Fruit fly (Drosophila melanogaster) whole organism, embryonic: Measurements from ENCODE around the gene bin.

Experiments used
- Abd-B ChIP-seq: fragments of 200-800 bp; sonication (Bioruptor generic); optimal IDR thresholded peaks from 2 replicates; lab custom pipeline; 2018; ENCODE audit warnings: missing biosample characterization, mild to moderate bottlenecking, missing genetic modification characterization, moderate library complexity
- Aef1 ChIP-seq: fragments of 200-800 bp; sonication (Bioruptor generic); IDR thresholded peaks from 3 replicates; pipeline ENCODE4 v1.3.6; 2022; ENCODE audit warnings: missing biosample characterization, missing genetic modification characterization
- Asciz ChIP-seq: fragments of 200-800 bp; sonication (Bioruptor generic); optimal IDR thresholded peaks from 2 replicates; lab custom pipeline; 2017; ENCODE audit warnings: missing biosample characterization, mild to moderate bottlenecking, missing genetic modification characterization, missing genetic modification reagents
- CG11398 ChIP-seq: fragments of 200-800 bp; sonication (Bioruptor generic); optimal IDR thresholded peaks from 2 replicates; lab custom pipeline; 2016; ENCODE audit warnings: missing biosample characterization, missing genetic modification characterization
- CG1233 ChIP-seq: fragments of 200-800 bp; sonication (Bioruptor generic); optimal IDR thresholded peaks from 4 replicates; lab custom pipeline; 2018; ENCODE audit warnings: missing biosample characterization, mild to moderate bottlenecking, missing genetic modification characterization
- CG13123 ChIP-seq: fragments of 200-800 bp; sonication (Bioruptor generic); optimal IDR thresholded peaks from 2 replicates; lab custom pipeline; 2016; ENCODE audit warnings: missing biosample characterization, missing genetic modification characterization
- CG14050 ChIP-seq: fragments of 200-800 bp; sonication (Bioruptor generic); IDR thresholded peaks from 3 replicates; pipeline ENCODE4 v1.3.6; 2022; ENCODE audit warnings: missing biosample characterization, missing genetic modification characterization
- CG16813 ChIP-seq: fragments of 200-800 bp; sonication (Bioruptor generic); IDR thresholded peaks from 3 replicates; pipeline ENCODE4 v1.3.6; 2022; ENCODE audit warnings: missing biosample characterization, missing genetic modification characterization; ENCODE audit not compliant: partially characterized antibody
- CG16863 ChIP-seq: fragments of 200-800 bp; sonication (Bioruptor generic); optimal IDR thresholded peaks from 3 replicates; lab custom pipeline; 2016; ENCODE audit warnings: missing biosample characterization, missing genetic modification characterization
- CG17802 ChIP-seq: fragments of 200-800 bp; sonication (Bioruptor generic); optimal IDR thresholded peaks from 2 replicates; lab custom pipeline; 2018; ENCODE audit warnings: missing biosample characterization, mild to moderate bottlenecking, missing genetic modification characterization, moderate library complexity
- CG17912 ChIP-seq: fragments of 200-800 bp; sonication (Bioruptor generic); optimal IDR thresholded peaks from 2 replicates; lab custom pipeline; 2018; ENCODE audit warnings: missing biosample characterization, mild to moderate bottlenecking, missing genetic modification characterization
- CG30020 ChIP-seq: fragments of 200-800 bp; optimal IDR thresholded peaks from 2 replicates; lab custom pipeline; 2019; ENCODE audit warnings: missing biosample characterization, mild to moderate bottlenecking, missing genetic modification characterization, moderate library complexity
- CG3281 ChIP-seq: fragments of 200-800 bp; sonication (Bioruptor generic); optimal IDR thresholded peaks from 3 replicates; lab custom pipeline; 2017; ENCODE audit warnings: missing biosample characterization, mild to moderate bottlenecking, missing genetic modification characterization
- CG33213 ChIP-seq: fragments of 200-800 bp; sonication (Bioruptor generic); optimal IDR thresholded peaks from 3 replicates; lab custom pipeline; 2016; ENCODE audit warnings: missing biosample characterization, missing genetic modification characterization
- CG34422 ChIP-seq: fragments of 200-800 bp; sonication (Bioruptor generic); IDR thresholded peaks from 3 replicates; pipeline ENCODE4 v1.3.6; 2022; ENCODE audit warnings: missing biosample characterization, missing genetic modification characterization
- CG4424 ChIP-seq: fragments of 200-800 bp; sonication (Bioruptor generic); optimal IDR thresholded peaks from 3 replicates; lab custom pipeline; 2016; ENCODE audit warnings: missing biosample characterization, missing genetic modification characterization
- CG4730 ChIP-seq: fragments of 200-800 bp; sonication (Bioruptor generic); IDR thresholded peaks from 2 replicates; pipeline ENCODE4 v1.3.6; 2022; ENCODE audit warnings: missing biosample characterization, missing genetic modification characterization
- CG7372 ChIP-seq: fragments of 200-800 bp; sonication (Bioruptor generic); IDR thresholded peaks from 2 replicates; pipeline ENCODE4 v1.3.6; 2022; ENCODE audit warnings: missing biosample characterization, missing genetic modification characterization
- CG9817 ChIP-seq: fragments of 200-800 bp; sonication (Bioruptor generic); optimal IDR thresholded peaks from 2 replicates; lab custom pipeline; 2018; ENCODE audit warnings: missing biosample characterization, mild to moderate bottlenecking, missing genetic modification characterization, moderate library complexity
- Camta ChIP-seq: fragments of 200-800 bp; sonication (Bioruptor generic); optimal IDR thresholded peaks from 2 replicates; lab custom pipeline; 2016; ENCODE audit warnings: missing biosample characterization, missing genetic modification characterization
- CkIIα-i1 ChIP-seq: fragments of 200-800 bp; sonication (Bioruptor generic); IDR thresholded peaks from 2 replicates; pipeline ENCODE4 v1.3.6; 2022; ENCODE audit warnings: missing biosample characterization, missing genetic modification characterization
- Fer1 ChIP-seq: fragments of 200-800 bp; sonication (Bioruptor generic); optimal IDR thresholded peaks from 2 replicates; lab custom pipeline; 2017; ENCODE audit warnings: missing biosample characterization, mild to moderate bottlenecking, missing genetic modification characterization
- H15 ChIP-seq: fragments of 200-800 bp; sonication (Bioruptor generic); IDR thresholded peaks from 3 replicates; pipeline ENCODE4 v1.3.6; 2022; ENCODE audit warnings: missing biosample characterization, missing genetic modification characterization
- HLH3B ChIP-seq: fragments of 200-800 bp; sonication (Bioruptor generic); IDR thresholded peaks from 2 replicates; pipeline ENCODE4 v1.3.6; 2022; ENCODE audit warnings: missing biosample characterization, missing genetic modification characterization
- MBD-R2 ChIP-seq: fragments of 200-800 bp; sonication (Bioruptor generic); IDR thresholded peaks from 2 replicates; pipeline ENCODE4 v1.3.6; 2022; ENCODE audit warnings: missing biosample characterization, missing genetic modification characterization
- Six4 ChIP-seq: fragments of 200-800 bp; sonication (Bioruptor generic); optimal IDR thresholded peaks from 2 replicates; lab custom pipeline; 2016; ENCODE audit warnings: missing biosample characterization, missing genetic modification characterization
- Sox100B ChIP-seq: fragments of 200-800 bp; sonication (Bioruptor generic); optimal IDR thresholded peaks from 3 replicates; lab custom pipeline; 2018; ENCODE audit warnings: missing biosample characterization, mild to moderate bottlenecking, missing genetic modification characterization
- Ssrp ChIP-seq: fragments of 200-800 bp; sonication (Bioruptor generic); optimal IDR thresholded peaks from 2 replicates; lab custom pipeline; 2018; ENCODE audit warnings: missing biosample characterization, mild to moderate bottlenecking, missing genetic modification characterization, moderate library complexity
- Vsx1 ChIP-seq: fragments of 200-800 bp; sonication (Bioruptor generic); optimal IDR thresholded peaks from 2 replicates; lab custom pipeline; 2017; ENCODE audit warnings: missing biosample characterization, mild to moderate bottlenecking, missing genetic modification characterization, missing genetic modification reagents
- YL-1 ChIP-seq: fragments of 200-800 bp; sonication (Bioruptor generic); optimal IDR thresholded peaks from 3 replicates; lab custom pipeline; 2017; ENCODE audit warnings: missing biosample characterization, mild to moderate bottlenecking, missing genetic modification characterization
- ap ChIP-seq: fragments of 200-800 bp; sonication (Bioruptor generic); IDR thresholded peaks from 2 replicates; pipeline ENCODE4 v1.3.6; 2022; ENCODE audit warnings: missing biosample characterization, missing genetic modification characterization
- ash1 ChIP-seq: fragments of 200-800 bp; sonication (Bioruptor generic); optimal IDR thresholded peaks from 2 replicates; lab custom pipeline; 2018; ENCODE audit warnings: missing biosample characterization, mild to moderate bottlenecking, missing genetic modification characterization
- bab2 ChIP-seq: fragments of 200-800 bp; sonication (Bioruptor generic); optimal IDR thresholded peaks from 2 replicates; lab custom pipeline; 2016; ENCODE audit warnings: missing biosample characterization, missing genetic modification characterization
- cwo ChIP-seq: fragments of 200-800 bp; sonication (Bioruptor generic); optimal IDR thresholded peaks from 3 replicates; lab custom pipeline; 2017; ENCODE audit warnings: missing biosample characterization, missing genetic modification characterization, mild to moderate bottlenecking, moderate library complexity, missing genetic modification reagents
- da ChIP-seq: fragments of 200-800 bp; sonication (Bioruptor generic); optimal IDR thresholded peaks from 2 replicates; lab custom pipeline; 2016; ENCODE audit warnings: missing biosample characterization, missing genetic modification characterization
- danr ChIP-seq: fragments of 200-800 bp; sonication (Bioruptor generic); IDR thresholded peaks from 2 replicates; pipeline ENCODE4 v1.3.6; 2022; ENCODE audit warnings: missing biosample characterization, missing genetic modification characterization
- dm ChIP-seq: fragments of 200-800 bp; sonication (Bioruptor generic); optimal IDR thresholded peaks from 3 replicates; lab custom pipeline; 2016; ENCODE audit warnings: missing biosample characterization, missing genetic modification characterization
- emc ChIP-seq: fragments of 200-800 bp; sonication (Bioruptor generic); optimal IDR thresholded peaks from 2 replicates; lab custom pipeline; 2016; ENCODE audit warnings: missing biosample characterization, missing genetic modification characterization
- gt ChIP-seq: fragments of 200-800 bp; sonication (Bioruptor generic); IDR thresholded peaks from 2 replicates; pipeline ENCODE4 v1.3.6; 2022; ENCODE audit warnings: missing biosample characterization, missing genetic modification characterization
- insv ChIP-seq, 2 experiments: fragments of 200-800 bp; sonication (Bioruptor generic); optimal IDR thresholded peaks; 3 replicates each; lab custom pipeline; 2016 to 2018; ENCODE audit warnings: missing biosample characterization in 2 of 2, missing genetic modification characterization in 2 of 2
- kah ChIP-seq: fragments of 200-800 bp; sonication (Bioruptor generic); optimal IDR thresholded peaks from 2 replicates; lab custom pipeline; 2018; ENCODE audit warnings: missing biosample characterization, mild to moderate bottlenecking, missing genetic modification characterization
- nau ChIP-seq: fragments of 200-800 bp; sonication (Bioruptor generic); optimal IDR thresholded peaks from 3 replicates; lab custom pipeline; 2017; ENCODE audit warnings: missing biosample characterization, mild to moderate bottlenecking, missing genetic modification characterization, missing genetic modification reagents
- nmo ChIP-seq: fragments of 200-800 bp; sonication (Bioruptor generic); optimal IDR thresholded peaks from 2 replicates; lab custom pipeline; 2018; ENCODE audit warnings: missing biosample characterization, mild to moderate bottlenecking, missing genetic modification characterization, moderate library complexity
- onecut ChIP-seq: fragments of 200-800 bp; sonication (Bioruptor generic); IDR thresholded peaks from 2 replicates; pipeline ENCODE4 v1.3.6; 2022; ENCODE audit warnings: missing biosample characterization, missing genetic modification characterization
- row ChIP-seq: fragments of 200-800 bp; sonication (Bioruptor generic); IDR thresholded peaks from 3 replicates; pipeline ENCODE4 v1.3.6; 2022; ENCODE audit warnings: missing biosample characterization, missing genetic modification characterization
- sob ChIP-seq: fragments of 200-800 bp; sonication (Bioruptor generic); IDR thresholded peaks from 2 replicates; pipeline ENCODE4 v1.3.6; 2022; ENCODE audit warnings: missing biosample characterization, missing genetic modification characterization
- sr ChIP-seq: fragments of 200-800 bp; sonication (Bioruptor generic); IDR thresholded peaks from 3 replicates; pipeline ENCODE4 v1.3.6; 2022; ENCODE audit warnings: missing biosample characterization, missing genetic modification characterization
- unc-4 ChIP-seq: fragments of 200-800 bp; sonication (Bioruptor generic); IDR thresholded peaks from 2 replicates; pipeline ENCODE4 v1.3.6; 2022; ENCODE audit warnings: missing biosample characterization, missing genetic modification characterization; ENCODE audit not compliant: partially characterized antibody
- z ChIP-seq: fragments of 200-800 bp; sonication (Bioruptor generic); IDR thresholded peaks from 3 replicates; pipeline ENCODE4 v1.3.6; 2022; ENCODE audit warnings: missing biosample characterization, missing genetic modification characterization

Gene bin

dm6 chr3L:6955254-6956229 lies 34.9 kb upstream of the bin start, which contains the start of the genes CG10077 and CG9948 (continued):
- TF ChIP-seq CG30020 (tag; lab: Kevin White, UChicago) (peak; percentile 75), Aef1 (peak; percentile 87), ap (GFP tag; lab: Robert Waterston, UW) (peak; percentile 90), CG34422 (peak; percentile 94), H15 (GFP tag; lab: Robert Waterston, UW) (peak; percentile 88), CG4730 (GFP tag; lab: Robert Waterston, UW) (peak; percentile 83), bab2 (GFP tag; lab: Kevin White, UChicago) (peak; percentile 73), da (GFP tag; lab: Kevin White, UChicago) (peak; percentile 29), ash1 (GFP tag; lab: Kevin White, UChicago) (peak; percentile 46), CG17912 (GFP tag; lab: Kevin White, UChicago) (peak; percentile 81), Ssrp (tag; lab: Kevin White, UChicago) (peak; percentile 87), unc-4 (peak; percentile 81), CG7372 (GFP tag; lab: Robert Waterston, UW) (peak; percentile 79), CG33213 (GFP tag; lab: Kevin White, UChicago) (peak; percentile 11), CG16863 (GFP tag; lab: Kevin White, UChicago) (peak; percentile 65), cwo (GFP tag; lab: Kevin White, UChicago) (peak; percentile 75), Abd-B (GFP tag; lab: Kevin White, UChicago) (peak; percentile 87), dm (GFP tag; lab: Kevin White, UChicago) (peak; percentile 27), Vsx1 (peak; percentile 61), CG16813 (GFP tag; lab: Robert Waterston, UW) (peak; percentile 82), MBD-R2 (GFP tag; lab: Robert Waterston, UW) (peak; percentile 79), CG3281 (GFP tag; lab: Kevin White, UChicago) (peak; percentile 88), nmo (GFP tag; lab: Kevin White, UChicago) (peak; percentile 91), CG1233 (GFP tag; lab: Kevin White, UChicago) (peak; percentile 86), CG11398 (no peak), emc (no peak), kah (GFP tag; lab: Kevin White, UChicago) (peak; percentile 81), Camta (GFP tag; lab: Kevin White, UChicago) (peak; percentile 59), Six4 (GFP tag; lab: Kevin White, UChicago) (peak; percentile 71), row (peak; percentile 99), YL-1 (peak; percentile 87), sob (peak; percentile 90), Fer1 (GFP tag; lab: Kevin White, UChicago) (peak; percentile 91), Sox100B (GFP tag; lab: Kevin White, UChicago) (peak; percentile 79), CkIIα-i1 (GFP tag; lab: Robert Waterston, UW) (no peak; the same call in 1 of the 2 replicates), CG14050 (GFP tag; lab: Robert Waterston, UW) (peak; percentile 88), danr (GFP tag; lab: Robert Waterston, UW) (peak; percentile 77), CG17802 (tag; lab: Kevin White, UChicago) (peak; percentile 55), CG4424 (GFP tag; lab: Kevin White, UChicago) (peak; percentile 89), onecut (GFP tag; lab: Robert Waterston, UW) (peak; percentile 96), HLH3B (GFP tag; lab: Robert Waterston, UW) (peak; percentile 91), insv (GFP tag; optimal IDR thresholded peaks at IDR 0.05; lab: Kevin White, UChicago) (peak in 1 of 2 experiments; percentile 62), z (no peak), sr (GFP tag; lab: Robert Waterston, UW) (0 out of 3 replicates have a peak, but pooled peaks have one; percentile 25), nau (GFP tag; lab: Kevin White, UChicago) (peak; percentile 76), gt (GFP tag; lab: Robert Waterston, UW) (peak; percentile 68), CG9817 (tag; lab: Kevin White, UChicago) (peak; percentile 92), CG13123 (GFP tag; lab: Kevin White, UChicago) (peak; percentile 73), Asciz (no peak)
